Fruit fly (Drosophila melanogaster): ENCODE measurements around the gene p23.

Gene p23

DNA sequence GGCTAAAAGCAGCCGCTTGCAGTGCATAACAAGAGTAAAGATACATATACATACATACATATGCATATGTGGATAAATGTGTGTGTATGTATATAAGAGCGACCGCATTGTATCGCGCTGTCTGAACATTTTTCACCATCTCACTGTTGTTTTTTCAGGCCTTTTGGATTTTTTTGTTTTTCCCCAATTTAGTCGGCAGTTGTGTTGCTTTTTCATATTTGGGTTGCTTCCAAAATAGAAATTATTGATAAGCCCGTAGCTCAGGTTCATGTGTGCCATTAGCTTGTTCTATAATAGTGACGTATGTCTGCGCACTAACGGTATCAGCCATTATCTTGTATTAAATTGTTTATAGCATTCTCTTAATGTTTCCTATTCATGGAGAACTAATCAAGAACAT, 22.8 kb downstream of the p23 start:
- TF ChIP-seq CG32264 (GFP tag; optimal IDR thresholded peaks at IDR 0.05), result no peak
- TF ChIP-seq Rel (GFP tag; optimal IDR thresholded peaks at IDR 0.05), result no peak
- peak; percentile 96 for TF ChIP-seq Rel (tag; optimal IDR thresholded peaks at IDR 0.05)

DNA sequence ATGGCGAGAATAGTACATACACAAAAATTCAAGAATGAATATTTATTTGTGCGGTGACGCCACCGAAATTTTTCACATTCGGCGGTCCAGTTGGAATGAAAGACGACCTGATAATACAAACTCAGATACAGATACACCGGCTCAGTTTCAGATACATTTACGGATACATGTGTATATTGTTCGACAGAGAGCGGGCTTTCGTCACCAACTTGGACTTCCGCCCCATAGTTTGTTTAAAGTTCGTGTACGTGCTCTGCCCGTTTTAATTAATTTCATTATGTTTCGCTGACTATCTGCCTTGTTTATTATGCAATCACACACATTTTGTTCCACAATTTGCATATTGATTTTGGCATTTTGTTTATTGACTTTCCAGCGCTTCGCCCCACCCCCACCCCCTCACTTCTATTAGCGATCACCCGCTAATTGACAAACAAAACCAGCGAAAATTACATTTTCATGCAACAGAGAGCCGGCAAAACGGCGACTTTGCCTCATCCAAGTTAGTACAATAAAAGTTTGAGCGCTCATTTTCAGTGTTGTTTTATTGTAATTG, 23.5 kb downstream of the p23 start:
- TF ChIP-seq OdsH (GFP tag; optimal IDR thresholded peaks at IDR 0.05) (peak; percentile 56), Hr83 (GFP tag; optimal IDR thresholded peaks at IDR 0.05; ENCODE audit: poor library complexity, severe bottlenecking) (peak; percentile 23), foxo (GFP tag; optimal IDR thresholded peaks at IDR 0.05) (peak in 1 of 2 experiments; percentile 7), Sp1 (GFP tag; optimal IDR thresholded peaks at IDR 0.05) (peak; percentile 5), h (GFP tag; optimal IDR thresholded peaks at IDR 0.05) (peak; percentile 42), HLH106 (tag; optimal IDR thresholded peaks at IDR 0.05) (peak; percentile 22), dmrt93B (GFP tag; optimal IDR thresholded peaks at IDR 0.05) (peak; percentile 3), lola (GFP tag; optimal IDR thresholded peaks at IDR 0.05) (no peak), br (GFP tag; optimal IDR thresholded peaks at IDR 0.05) (no peak), rgr (GFP tag; optimal IDR thresholded peaks at IDR 0.05) (peak; percentile 62), Jra (GFP tag; optimal IDR thresholded peaks at IDR 0.05) (peak; percentile 1)

DNA sequence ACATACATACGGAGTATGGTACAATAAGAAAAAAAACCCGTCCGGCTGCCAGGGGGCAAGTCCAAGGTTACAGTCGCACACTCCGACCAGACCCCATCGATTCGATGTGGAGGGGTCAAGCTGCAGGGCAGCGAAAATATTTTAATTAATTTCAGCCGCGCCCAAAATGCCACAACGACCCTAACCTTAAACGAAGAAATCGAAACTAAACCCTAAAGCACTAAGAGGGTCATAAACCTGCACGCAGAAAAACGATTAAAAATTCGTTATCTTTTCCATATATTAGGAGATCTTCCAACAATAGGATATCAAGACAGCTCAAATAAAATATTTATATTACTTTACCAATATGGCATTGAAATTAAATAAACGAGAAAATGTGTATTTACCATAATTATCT, 24.2 kb downstream of the p23 start:
- TF ChIP-seq Dif (GFP tag; optimal IDR thresholded peaks at IDR 0.05; ENCODE audit: partially characterized antibody), result no peak
- TF ChIP-seq lola (GFP tag; optimal IDR thresholded peaks at IDR 0.05), result no peak
- TF ChIP-seq rgr (GFP tag; optimal IDR thresholded peaks at IDR 0.05), result peak; percentile 23
- no peak for TF ChIP-seq sv (GFP tag; optimal IDR thresholded peaks at IDR 0.05)
- no peak for TF ChIP-seq pan (optimal IDR thresholded peaks at IDR 0.05)
- no peak for TF ChIP-seq fru (GFP tag; optimal IDR thresholded peaks at IDR 0.05)
- TF ChIP-seq Sp1 (GFP tag; optimal IDR thresholded peaks at IDR 0.05), result no peak
- no peak for TF ChIP-seq Abd-B (GFP tag; optimal IDR thresholded peaks at IDR 0.05)
- no peak for TF ChIP-seq h (GFP tag; optimal IDR thresholded peaks at IDR 0.05)
- TF ChIP-seq Hr78 (GFP tag; optimal IDR thresholded peaks at IDR 0.05), result no peak
- no peak for TF ChIP-seq psq (GFP tag; optimal IDR thresholded peaks at IDR 0.05)
- TF ChIP-seq N (GFP tag; optimal IDR thresholded peaks at IDR 0.05), result no peak
- TF ChIP-seq sage (GFP tag; optimal IDR thresholded peaks at IDR 0.05), result peak; percentile 22
- TF ChIP-seq Rel (GFP tag; optimal IDR thresholded peaks at IDR 0.05), result no peak
- TF ChIP-seq Rel (tag; optimal IDR thresholded peaks at IDR 0.05), result no peak
- no peak for TF ChIP-seq brk (GFP tag; optimal IDR thresholded peaks at IDR 0.05)
- no peak for TF ChIP-seq Hr83 (GFP tag; optimal IDR thresholded peaks at IDR 0.05; ENCODE audit: poor library complexity, severe bottlenecking)

DNA sequence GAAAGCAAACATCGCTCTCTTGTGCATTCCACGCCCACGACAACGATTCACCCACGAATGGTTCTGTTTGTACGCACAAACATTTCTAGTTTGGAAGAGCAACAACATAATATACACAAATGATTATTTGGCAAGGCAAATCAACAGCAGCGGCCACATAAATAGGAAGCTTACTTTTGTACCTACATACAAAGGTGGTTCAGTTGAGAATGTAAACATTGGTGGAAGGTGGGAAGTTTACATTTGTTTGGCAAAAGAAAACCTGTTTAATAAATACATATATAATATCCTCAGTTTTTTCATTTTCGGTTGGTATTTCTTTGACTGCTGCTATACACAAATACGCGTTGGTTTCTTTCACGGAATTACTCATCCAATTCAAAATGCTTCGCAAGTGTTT, 24.8 kb downstream of the p23 start:
- TF ChIP-seq woc (GFP tag; optimal IDR thresholded peaks at IDR 0.05) (peak; percentile 9), Abd-B (GFP tag; optimal IDR thresholded peaks at IDR 0.05) (no peak), pan (optimal IDR thresholded peaks at IDR 0.05) (no peak), ey (GFP tag; optimal IDR thresholded peaks at IDR 0.05) (peak; percentile 67), usp (GFP tag; optimal IDR thresholded peaks at IDR 0.05) (no peak), Hr83 (GFP tag; optimal IDR thresholded peaks at IDR 0.05; ENCODE audit: poor library complexity, severe bottlenecking) (no peak), Rel (GFP tag; optimal IDR thresholded peaks at IDR 0.05) (peak; percentile 36), Rel (tag; optimal IDR thresholded peaks at IDR 0.05) (no peak), rgr (GFP tag; optimal IDR thresholded peaks at IDR 0.05) (peak; percentile 77), Hnf4 (GFP tag; optimal IDR thresholded peaks at IDR 0.05) (peak; percentile 67), Myc (optimal IDR thresholded peaks at IDR 0.05) (no peak), dl (GFP tag; optimal IDR thresholded peaks at IDR 0.05; ENCODE audit: insufficient read depth in 1 of 2, partially characterized antibody in 2 of 2) (no peak), sage (GFP tag; optimal IDR thresholded peaks at IDR 0.05) (no peak), psq (GFP tag; optimal IDR thresholded peaks at IDR 0.05) (peak; percentile 32), brk (GFP tag; optimal IDR thresholded peaks at IDR 0.05) (no peak), foxo (GFP tag; optimal IDR thresholded peaks at IDR 0.05) (peak in 1 of 2 experiments; percentile 65), Vsx2 (GFP tag; optimal IDR thresholded peaks at IDR 0.05; ENCODE audit: partially characterized antibody) (no peak), dmrt93B (GFP tag; optimal IDR thresholded peaks at IDR 0.05) (no peak), CrebA (GFP tag; optimal IDR thresholded peaks at IDR 0.05; ENCODE audit: borderline replicate concordance) (no peak), CG9705 (GFP tag; optimal IDR thresholded peaks at IDR 0.05) (no peak), dsf (GFP tag; optimal IDR thresholded peaks at IDR 0.05; ENCODE audit: borderline replicate concordance) (peak; percentile 39), Hr78 (GFP tag; optimal IDR thresholded peaks at IDR 0.05) (no peak), fru (GFP tag; optimal IDR thresholded peaks at IDR 0.05) (peak; percentile 23), GATAd (GFP tag; optimal IDR thresholded peaks at IDR 0.05) (peak; percentile 16), lola (GFP tag; optimal IDR thresholded peaks at IDR 0.05) (no peak), Dif (GFP tag; optimal IDR thresholded peaks at IDR 0.05; ENCODE audit: partially characterized antibody) (no peak), HLH106 (tag; optimal IDR thresholded peaks at IDR 0.05) (peak; percentile 38), Mio (GFP tag; optimal IDR thresholded peaks at IDR 0.05) (no peak), Dfd (GFP tag; optimal IDR thresholded peaks at IDR 0.05) (no peak), sv (GFP tag; optimal IDR thresholded peaks at IDR 0.05) (peak; percentile 91), jim (GFP tag; optimal IDR thresholded peaks at IDR 0.05) (no peak), br (GFP tag; optimal IDR thresholded peaks at IDR 0.05) (peak; percentile 37), Jra (GFP tag; optimal IDR thresholded peaks at IDR 0.05) (no peak), h (GFP tag; optimal IDR thresholded peaks at IDR 0.05) (peak; percentile 74), tai (GFP tag; optimal IDR thresholded peaks at IDR 0.05) (no peak), CG32264 (GFP tag; optimal IDR thresholded peaks at IDR 0.05) (no peak), OdsH (GFP tag; optimal IDR thresholded peaks at IDR 0.05) (peak; percentile 58), Sp1 (GFP tag; optimal IDR thresholded peaks at IDR 0.05) (peak; percentile 22), N (GFP tag; optimal IDR thresholded peaks at IDR 0.05) (no peak)

Data from whole organism, wandering third instar larva.